Worm (Caenorhabditis elegans) whole organism, young adult: Measurements from ENCODE around the gene F10E9.4.
A peak's percentile ranks its signal among the peaks of the same experiment; 100 is the strongest.

ENCODE experiments used
- B0019.2 ChIP-seq: fragments of 200-800 bp; sonication (Bioruptor generic); conservative IDR thresholded peaks from 2 replicates; pipeline ENCODE4 v1.3.6; 2022; ENCODE audit warnings: missing genetic modification reagents, missing genetic modification characterization, missing compliant biosample characterization
- B0261.1 ChIP-seq: sonication (generic microtip); optimal IDR thresholded peaks from 2 replicates; lab custom pipeline; 2016; ENCODE audit warnings: mild to moderate bottlenecking, missing genetic modification characterization, moderate library complexity, missing compliant biosample characterization
- D2030.7 ChIP-seq: fragments of 200-800 bp; sonication (Bioruptor generic); IDR thresholded peaks from 2 replicates; pipeline ENCODE4 v1.3.6; 2022; ENCODE audit warnings: missing genetic modification reagents, missing genetic modification characterization, missing compliant biosample characterization
- F10E7.11 ChIP-seq: sonication (generic microtip); optimal IDR thresholded peaks from 2 replicates; lab custom pipeline; 2017; ENCODE audit warnings: mild to moderate bottlenecking, missing genetic modification characterization, moderate library complexity, missing compliant biosample characterization
- F33H1.4 ChIP-seq: fragments of 200-800 bp; sonication (Bioruptor generic); IDR thresholded peaks from 2 replicates; pipeline ENCODE4 v1.3.6; 2022; ENCODE audit warnings: missing genetic modification reagents, missing genetic modification characterization, missing compliant biosample characterization
- F55B11.4 ChIP-seq: sonication (generic microtip); optimal IDR thresholded peaks from 2 replicates; lab custom pipeline; 2016; ENCODE audit warnings: missing compliant biosample characterization, missing genetic modification characterization, borderline replicate concordance; ENCODE audit not compliant: insufficient read depth
- K12H6.12 ChIP-seq: fragments of 200-800 bp; sonication (Bioruptor generic); optimal IDR thresholded peaks from 2 replicates; lab custom pipeline; 2018; ENCODE audit warnings: mild to moderate bottlenecking, missing genetic modification characterization, missing compliant biosample characterization
- Y53G8AR.9 ChIP-seq: fragments of 200-800 bp; sonication (Bioruptor generic); conservative IDR thresholded peaks from 2 replicates; pipeline ENCODE4 v1.3.6; 2022; ENCODE audit warnings: missing genetic modification reagents, missing genetic modification characterization, missing compliant biosample characterization
- Y95B8A.8 ChIP-seq: fragments of 200-800 bp; sonication (Bioruptor generic); IDR thresholded peaks from 2 replicates; pipeline ENCODE4 v1.3.6; 2022; ENCODE audit warnings: missing genetic modification reagents, missing genetic modification characterization, missing compliant biosample characterization
- ZK185.1 ChIP-seq: sonication (generic microtip); optimal IDR thresholded peaks from 2 replicates; lab custom pipeline; 2016; ENCODE audit warnings: mild to moderate bottlenecking, missing genetic modification characterization, missing compliant biosample characterization; ENCODE audit not compliant: poor library complexity, severe bottlenecking
- ama-1 ChIP-seq, 3 experiments: fragments of 150-350 bp in 1 of 3; sonication (generic microtip) in 2 of 3; optimal IDR thresholded peaks; 2 replicates each; lab custom pipeline; 2014 to 2018; ENCODE audit warnings: missing biosample characterization in 2 of 3, missing genetic modification characterization in 2 of 3, missing genetic modification reagents in 2 of 3
- aptf-3 ChIP-seq: fragments of 200-800 bp; sonication (Bioruptor generic); IDR thresholded peaks from 2 replicates; pipeline ENCODE4 v1.3.6; 2022; ENCODE audit warnings: missing genetic modification characterization, missing compliant biosample characterization
- cebp-1 ChIP-seq, 2 experiments: fragments of 200-800 bp in 1 of 2; sonication (Bioruptor generic) in 1 of 2; sonication (generic microtip) in 1 of 2; IDR thresholded peaks in 1 of 2; optimal IDR thresholded peaks in 1 of 2; 2 replicates each; pipeline versions ENCODE4 v1.3.6 to Lab custom; 2017 to 2022; ENCODE audit warnings: missing compliant biosample characterization in 2 of 2, missing genetic modification characterization in 2 of 2, mild to moderate bottlenecking in 1 of 2, missing genetic modification reagents in 1 of 2, moderate library complexity in 1 of 2
- cebp-2 ChIP-seq: fragments of 200-800 bp; sonication (Bioruptor generic); IDR thresholded peaks from 2 replicates; pipeline ENCODE4 v1.3.6; 2022; ENCODE audit warnings: missing genetic modification characterization, missing compliant biosample characterization
- ceh-27 ChIP-seq: fragments of 200-800 bp; sonication (Bioruptor generic); optimal IDR thresholded peaks from 2 replicates; lab custom pipeline; 2018; ENCODE audit warnings: mild to moderate bottlenecking, missing genetic modification characterization, moderate library complexity, missing compliant biosample characterization
- ceh-58 ChIP-seq: fragments of 200-800 bp; sonication (Bioruptor generic); IDR thresholded peaks from 2 replicates; pipeline ENCODE4 v1.3.6; 2022; ENCODE audit warnings: missing genetic modification characterization, missing compliant biosample characterization
- ceh-91 ChIP-seq: fragments of 200-800 bp; sonication (Bioruptor generic); IDR thresholded peaks from 2 replicates; pipeline ENCODE4 v1.3.6; 2022; ENCODE audit warnings: missing genetic modification reagents, missing genetic modification characterization, missing compliant biosample characterization
- dpl-1 ChIP-seq: fragments of 150-350 bp; optimal IDR thresholded peaks from 2 replicates; lab custom pipeline; 2014; ENCODE audit warnings: missing biosample characterization, missing genetic modification reagents, missing genetic modification characterization
- egl-18 ChIP-seq: fragments of 200-800 bp; sonication (Bioruptor generic); IDR thresholded peaks from 2 replicates; pipeline ENCODE4 v1.3.6; 2022; ENCODE audit warnings: missing genetic modification reagents, missing genetic modification characterization, missing compliant biosample characterization
- ekl-4 ChIP-seq: fragments of 200-800 bp; sonication (Bioruptor generic); IDR thresholded peaks from 2 replicates; pipeline ENCODE4 v1.3.6; 2022; ENCODE audit warnings: missing genetic modification reagents, missing genetic modification characterization, missing compliant biosample characterization
- hlh-12 ChIP-seq: sonication (generic microtip); optimal IDR thresholded peaks from 2 replicates; lab custom pipeline; 2016; ENCODE audit warnings: missing genetic modification characterization, missing compliant biosample characterization
- hlh-26 ChIP-seq: fragments of 200-800 bp; sonication (Bioruptor generic); conservative IDR thresholded peaks from 2 replicates; pipeline ENCODE4 v1.3.6; 2022; ENCODE audit warnings: missing genetic modification reagents, missing genetic modification characterization, missing compliant biosample characterization
- hrde-1 ChIP-seq: sonication (generic microtip); optimal IDR thresholded peaks from 2 replicates; lab custom pipeline; 2016; ENCODE audit warnings: missing genetic modification characterization, mild to moderate bottlenecking, missing compliant biosample characterization, moderate library complexity, missing genotype, missing genetic modification reagents, borderline replicate concordance
- lag-1 ChIP-seq: fragments of 200-800 bp; sonication (Bioruptor generic); IDR thresholded peaks from 2 replicates; pipeline ENCODE4 v1.3.6; 2022; ENCODE audit warnings: missing genetic modification reagents, missing genetic modification characterization, missing compliant biosample characterization
- let-607 ChIP-seq, 2 experiments: fragments of 200-800 bp in 1 of 2; sonication (Bioruptor generic) in 1 of 2; sonication (generic microtip) in 1 of 2; optimal IDR thresholded peaks; 2 replicates each; lab custom pipeline; 2016 to 2018; ENCODE audit warnings: mild to moderate bottlenecking in 2 of 2, missing compliant biosample characterization in 2 of 2, missing genetic modification characterization in 2 of 2, moderate library complexity in 2 of 2, missing genotype in 1 of 2
- lin-35 ChIP-seq, 3 experiments: fragments of 150-350 bp in 2 of 3; sonication (generic microtip) in 1 of 3; optimal IDR thresholded peaks; 2 replicates each; lab custom pipeline; 2014 to 2018; ENCODE audit warnings: missing biosample characterization in 3 of 3, missing genetic modification characterization in 3 of 3, missing genetic modification reagents in 3 of 3
- lin-54 ChIP-seq: fragments of 200-800 bp; sonication (Bioruptor generic); optimal IDR thresholded peaks from 2 replicates; lab custom pipeline; 2018; ENCODE audit warnings: mild to moderate bottlenecking, missing genetic modification characterization, missing compliant biosample characterization
- madf-6 ChIP-seq: fragments of 200-800 bp; sonication (Bioruptor generic); IDR thresholded peaks from 2 replicates; pipeline ENCODE4 v1.3.6; 2022; ENCODE audit warnings: missing genetic modification reagents, missing genetic modification characterization, missing compliant biosample characterization
- madf-8 ChIP-seq: fragments of 200-800 bp; sonication (Bioruptor generic); conservative IDR thresholded peaks from 2 replicates; pipeline ENCODE4 v1.3.6; 2022; ENCODE audit warnings: missing genetic modification reagents, missing genetic modification characterization, missing compliant biosample characterization
- mel-28 ChIP-seq: sonication (generic microtip); optimal IDR thresholded peaks from 2 replicates; lab custom pipeline; 2016; ENCODE audit warnings: borderline replicate concordance, mild to moderate bottlenecking, missing genetic modification characterization, missing compliant biosample characterization
- mes-4 ChIP-seq: sonication (generic microtip); optimal IDR thresholded peaks from 2 replicates; lab custom pipeline; 2016; ENCODE audit warnings: missing genotype, missing genetic modification characterization, missing compliant biosample characterization
- mxl-1 ChIP-seq: sonication (generic microtip); optimal IDR thresholded peaks from 2 replicates; lab custom pipeline; 2016; ENCODE audit warnings: missing genetic modification characterization, missing compliant biosample characterization
- nfyb-1 ChIP-seq: fragments of 200-800 bp; sonication (Bioruptor generic); IDR thresholded peaks from 2 replicates; pipeline ENCODE4 v1.3.6; 2022; ENCODE audit warnings: missing genetic modification reagents, missing genetic modification characterization, missing compliant biosample characterization
- nhr-27 ChIP-seq: fragments of 200-800 bp; sonication (Bioruptor generic); optimal IDR thresholded peaks from 2 replicates; lab custom pipeline; 2018; ENCODE audit warnings: mild to moderate bottlenecking, missing genetic modification characterization, moderate library complexity, missing compliant biosample characterization
- nhr-80 ChIP-seq: sonication (generic microtip); optimal IDR thresholded peaks from 2 replicates; lab custom pipeline; 2016; ENCODE audit warnings: missing genetic modification characterization, missing compliant biosample characterization
- pha-4 ChIP-seq: fragments of 150-350 bp; sonication (generic microtip); optimal IDR thresholded peaks from 2 replicates; lab custom pipeline; 2014; ENCODE audit warnings: missing biosample characterization, missing genetic modification reagents, missing genetic modification characterization
- rec-8 ChIP-seq, 2 experiments: sonication (generic microtip); optimal IDR thresholded peaks; 2 replicates each; lab custom pipeline; 2016; ENCODE audit warnings: mild to moderate bottlenecking in 2 of 2, missing genetic modification characterization in 2 of 2, missing genetic modification reagents in 2 of 2, missing genotype in 2 of 2, missing biosample characterization in 1 of 2, missing compliant biosample characterization in 1 of 2, moderate library complexity in 1 of 2
- rpc-1 ChIP-seq, 2 experiments: fragments of 150-350 bp in 1 of 2; sonication (generic microtip) in 1 of 2; optimal IDR thresholded peaks; 2 replicates each; lab custom pipeline; 2014 to 2018; ENCODE audit warnings: missing biosample characterization in 1 of 2, missing genetic modification characterization in 1 of 2, missing genetic modification reagents in 1 of 2, missing genotype in 1 of 2
- snpc-3.4 ChIP-seq: sonication (generic microtip); optimal IDR thresholded peaks from 2 replicates; lab custom pipeline; 2017; ENCODE audit warnings: missing genetic modification characterization, mild to moderate bottlenecking, missing compliant biosample characterization, antibody characterized with exemption, moderate library complexity, missing genotype, missing genetic modification reagents
- snpc-4 ChIP-seq, 5 experiments: fragments of 150-350 bp in 1 of 5; sonication (generic microtip) in 4 of 5; optimal IDR thresholded peaks; 2 replicates each; lab custom pipeline; 2014 to 2018; ENCODE audit warnings: missing genetic modification characterization in 5 of 5, missing biosample characterization in 3 of 5, antibody characterized with exemption in 2 of 5, mild to moderate bottlenecking in 2 of 5, missing compliant biosample characterization in 2 of 5, missing genotype in 2 of 5, moderate library complexity in 2 of 5, missing genetic modification reagents in 1 of 5
- somi-1 ChIP-seq: fragments of 200-800 bp; sonication (Bioruptor generic); optimal IDR thresholded peaks from 2 replicates; lab custom pipeline; 2018; ENCODE audit warnings: mild to moderate bottlenecking, missing genetic modification characterization, missing compliant biosample characterization
- tbp1 ChIP-seq: fragments of 200-800 bp; sonication (Bioruptor generic); optimal IDR thresholded peaks from 2 replicates; lab custom pipeline; 2018; ENCODE audit warnings: mild to moderate bottlenecking, missing genetic modification characterization, missing compliant biosample characterization
- ztf-18 ChIP-seq: sonication (generic microtip); optimal IDR thresholded peaks from 2 replicates; lab custom pipeline; 2016; ENCODE audit warnings: missing genotype, mild to moderate bottlenecking, missing genetic modification characterization, missing compliant biosample characterization
- ztf-26 ChIP-seq: sonication (generic microtip); optimal IDR thresholded peaks from 2 replicates; lab custom pipeline; 2017; ENCODE audit warnings: missing genetic modification characterization, missing compliant biosample characterization
- ztf-6 ChIP-seq: fragments of 200-800 bp; sonication (Bioruptor generic); IDR thresholded peaks from 2 replicates; pipeline ENCODE4 v1.3.6; 2022; ENCODE audit warnings: missing genetic modification reagents, missing genetic modification characterization, missing compliant biosample characterization

Gene F10E9.4

ce11 chrIII:8355462-8355815, 47.1 kb downstream of the F10E9.4 start (continued):
- TF ChIP-seq F10E7.11 (tag; lab: Kevin White, UChicago) (no peak), tbp1 (GFP tag; lab: Kevin White, UChicago) (no peak), mxl-1 (tag; lab: Kevin White, UChicago) (no peak), rpc-1 (optimal IDR thresholded peaks at IDR 0.05; lab: Kevin White, UChicago) (no peak), rpc-1 (tag; optimal IDR thresholded peaks at IDR 0.05; lab: Kevin White, UChicago) (no peak), madf-8 (GFP tag; lab: Robert Waterston, UW) (peak; percentile 64), ztf-18 (tag; lab: Kevin White, UChicago) (no peak), B0261.1 (tag; lab: Kevin White, UChicago) (no peak), lag-1 (GFP tag; lab: Robert Waterston, UW) (no peak), cebp-2 (GFP tag; lab: Robert Waterston, UW) (no peak), nhr-27 (tag; lab: Kevin White, UChicago) (no peak), ekl-4 (GFP tag; lab: Robert Waterston, UW) (no peak), egl-18 (GFP tag; lab: Robert Waterston, UW) (no peak), rec-8 (tag; optimal IDR thresholded peaks at IDR 0.05; lab: Kevin White, UChicago) (no peak), K12H6.12 (no peak), hlh-12 (tag; lab: Kevin White, UChicago) (no peak), snpc-3.4 (no peak), let-607 (tag; optimal IDR thresholded peaks at IDR 0.05; lab: Kevin White, UChicago) (no peak), ceh-91 (peak; percentile 58; the same call in 1 of the 2 replicates), ztf-6 (GFP tag; lab: Robert Waterston, UW) (no peak), Y95B8A.8 (no peak), ceh-58 (GFP tag; lab: Robert Waterston, UW) (no peak), F55B11.4 (tag; lab: Kevin White, UChicago) (no peak), F33H1.4 (GFP tag; lab: Robert Waterston, UW) (peak; percentile 61), D2030.7 (GFP tag; lab: Robert Waterston, UW) (peak; percentile 67), ZK185.1 (tag; lab: Kevin White, UChicago) (no peak), aptf-3 (GFP tag; lab: Robert Waterston, UW) (no peak), mes-4 (tag; lab: Kevin White, UChicago) (no peak), B0019.2 (GFP tag; lab: Robert Waterston, UW) (peak; percentile 70), hlh-26 (no peak), lin-54 (GFP tag; lab: Kevin White, UChicago) (peak; percentile 9), madf-6 (GFP tag; lab: Robert Waterston, UW) (peak; percentile 84)
- TF ChIP-seq, all 124 proteins: peak for 12

ce11 chrIII:8356407-8356881, 48.1 kb downstream of the F10E9.4 start:
- peak; percentile 31 for TF ChIP-seq dpl-1 (GFP tag; lab: Kevin White, UChicago)
- TF ChIP-seq madf-6 (GFP tag; lab: Robert Waterston, UW), result peak; percentile 29
- TF ChIP-seq ztf-26, result peak; percentile 44
- no peak for TF ChIP-seq cebp-1 (GFP tag; IDR thresholded peaks at IDR 0.05; lab: Robert Waterston, UW)
- peak; percentile 77 for TF ChIP-seq cebp-1 (tag; optimal IDR thresholded peaks at IDR 0.05; lab: Kevin White, UChicago)
- TF ChIP-seq mel-28, result no peak
- TF ChIP-seq Y53G8AR.9 (GFP tag; lab: Robert Waterston, UW), result 0 out of 2 replicates have a peak, but pooled peaks have one; percentile 40
- no peak for TF ChIP-seq pha-4 (tag; lab: Kevin White, UChicago)
- peak in 1 of 3 experiments; percentile 50 for TF ChIP-seq lin-35 (GFP tag; optimal IDR thresholded peaks at IDR 0.05; lab: Kevin White, UChicago)
- peak; percentile 32 for TF ChIP-seq ama-1 (optimal IDR thresholded peaks at IDR 0.05; lab: Kevin White, UChicago)
- no peak for TF ChIP-seq ama-1 (GFP tag; optimal IDR thresholded peaks at IDR 0.05; lab: Kevin White, UChicago)
- peak; percentile 78 for TF ChIP-seq nhr-80
- TF ChIP-seq ceh-27 (GFP tag; lab: Kevin White, UChicago), result peak; percentile 65
- TF ChIP-seq somi-1 (GFP tag; lab: Kevin White, UChicago), result peak; percentile 39
- no peak for TF ChIP-seq snpc-4 (GFP tag; optimal IDR thresholded peaks at IDR 0.05; lab: Kevin White, UChicago)
- peak in 3 of 4 experiments; percentile 5 to 46 (median 39) for TF ChIP-seq snpc-4 (tag; optimal IDR thresholded peaks at IDR 0.05; lab: Kevin White, UChicago)
- TF ChIP-seq let-607 (tag; optimal IDR thresholded peaks at IDR 0.05; lab: Kevin White, UChicago), result peak in 1 of 2 experiments; percentile 44
- TF ChIP-seq hrde-1 (tag; lab: Kevin White, UChicago), result no peak
- 0 out of 2 replicates have a peak, but pooled peaks have one; percentile 54 for TF ChIP-seq nfyb-1 (GFP tag; lab: Robert Waterston, UW)
